Comparison of ENCODE assay signal across 4 fruit fly cellular contexts in genomic region chr2L:5225547-5226213, dm6.
TF ChIP-seq lines count a peak whose summit lies in the region.

No protein-coding gene starts in this region.

- peak; percentile 6 for TF ChIP-seq CTCF in whole organism, embryonic (GFP tag; optimal IDR thresholded peaks at IDR 0.05; lab: Kevin White, UChicago)

TF ChIP-seq in whole organism, embryonic, 481 proteins besides CTCF, POLR2A, EP300 and RAD21 (continues in another document):
- TF ChIP-seq pzg (GFP tag; optimal IDR thresholded peaks at IDR 0.05; lab: Kevin White, UChicago) (no peak), CG18011 (GFP tag; optimal IDR thresholded peaks at IDR 0.05; lab: Kevin White, UChicago) (no peak), E2f2 (GFP tag; IDR thresholded peaks at IDR 0.05; lab: Robert Waterston, UW) (peak; percentile 19; the same call in 1 of the 2 replicates), Vsx1 (GFP tag; optimal IDR thresholded peaks at IDR 0.05; lab: Kevin White, UChicago) (no peak), CG17359 (tag; optimal IDR thresholded peaks at IDR 0.05; lab: Kevin White, UChicago) (peak; percentile 12), trh (GFP tag; optimal IDR thresholded peaks at IDR 0.05; lab: Kevin White, UChicago) (no peak), Dek (tag; optimal IDR thresholded peaks at IDR 0.05; lab: Kevin White, UChicago) (no peak), stwl (tag; optimal IDR thresholded peaks at IDR 0.05; lab: Kevin White, UChicago) (no peak), E2f1 (GFP tag; IDR thresholded peaks at IDR 0.05; lab: Robert Waterston, UW) (no peak), eve (GFP tag; optimal IDR thresholded peaks at IDR 0.05; lab: Kevin White, UChicago) (no peak), CG2678 (tag; optimal IDR thresholded peaks at IDR 0.05; lab: Kevin White, UChicago) (peak; percentile 45), MBD-R2 (GFP tag; IDR thresholded peaks at IDR 0.05; lab: Robert Waterston, UW) (0 out of 2 replicates have a peak, but pooled peaks have one; percentile 14), CG17829 (tag; optimal IDR thresholded peaks at IDR 0.05; lab: Kevin White, UChicago) (no peak), CG15601 (tag; optimal IDR thresholded peaks at IDR 0.05; lab: Kevin White, UChicago) (no peak), CG9609 (GFP tag; optimal IDR thresholded peaks at IDR 0.05; lab: Kevin White, UChicago) (peak; percentile 20), Camta (GFP tag; optimal IDR thresholded peaks at IDR 0.05; lab: Kevin White, UChicago) (no peak), chn (GFP tag; optimal IDR thresholded peaks at IDR 0.05; lab: Kevin White, UChicago) (no peak), Ssrp (tag; optimal IDR thresholded peaks at IDR 0.05; lab: Kevin White, UChicago) (no peak), CG14014 (GFP tag; IDR thresholded peaks at IDR 0.05; lab: Robert Waterston, UW) (peak; percentile 58; the same call in 1 of the 2 replicates), gem (tag; optimal IDR thresholded peaks at IDR 0.05; lab: Kevin White, UChicago) (no peak), CG11085 (GFP tag; IDR thresholded peaks at IDR 0.05; lab: Robert Waterston, UW) (peak; percentile 28; the same call in 1 of the 2 replicates), oc (tag; optimal IDR thresholded peaks at IDR 0.05; lab: Kevin White, UChicago) (no peak), CG15073 (GFP tag; optimal IDR thresholded peaks at IDR 0.05; lab: Kevin White, UChicago) (no peak)

TF ChIP-seq in whole organism, prepupa, 60 proteins besides CTCF, POLR2A, EP300 and RAD21 (continues in another document):
- TF ChIP-seq CG6163 (GFP tag; IDR thresholded peaks at IDR 0.05; lab: Robert Waterston, UW), result peak; percentile 66; the same call in 2 of the 3 replicates
- TF ChIP-seq Smox (GFP tag; optimal IDR thresholded peaks at IDR 0.05; lab: Kevin White, UChicago), result no peak
- no peak for TF ChIP-seq Blimp-1 (GFP tag; optimal IDR thresholded peaks at IDR 0.05; lab: Kevin White, UChicago)
- TF ChIP-seq Gug (GFP tag; IDR thresholded peaks at IDR 0.05; lab: Robert Waterston, UW), result peak; percentile 57
- TF ChIP-seq Eip75B (GFP tag; optimal IDR thresholded peaks at IDR 0.05; lab: Kevin White, UChicago), result no peak
- TF ChIP-seq Sox14 (GFP tag; optimal IDR thresholded peaks at IDR 0.05; lab: Kevin White, UChicago), result peak; percentile 34
- peak; percentile 49 for TF ChIP-seq pdm3 (GFP tag; optimal IDR thresholded peaks at IDR 0.05; lab: Kevin White, UChicago)
- TF ChIP-seq Lpt (GFP tag; optimal IDR thresholded peaks at IDR 0.05; lab: Kevin White, UChicago), result peak; percentile 38
- no peak for TF ChIP-seq CG10669 (GFP tag; optimal IDR thresholded peaks at IDR 0.05; lab: Kevin White, UChicago)
- peak; percentile 28 for TF ChIP-seq topi (GFP tag; optimal IDR thresholded peaks at IDR 0.05; lab: Kevin White, UChicago)
- no peak for TF ChIP-seq CG8632 (GFP tag; optimal IDR thresholded peaks at IDR 0.05; lab: Kevin White, UChicago)
- TF ChIP-seq CG8319 (GFP tag; optimal IDR thresholded peaks at IDR 0.05; lab: Kevin White, UChicago), result no peak
- TF ChIP-seq Hr38 (GFP tag; optimal IDR thresholded peaks at IDR 0.05; lab: Kevin White, UChicago), result no peak
- TF ChIP-seq CG6808 (GFP tag; optimal IDR thresholded peaks at IDR 0.05; lab: Kevin White, UChicago), result no peak
- TF ChIP-seq CG11294 (GFP tag; IDR thresholded peaks at IDR 0.05; lab: Robert Waterston, UW), result peak; percentile 47; the same call in 1 of the 2 replicates
- TF ChIP-seq Sox15 (GFP tag; optimal IDR thresholded peaks at IDR 0.05; lab: Kevin White, UChicago), result no peak
- no peak for TF ChIP-seq fd59A (GFP tag; optimal IDR thresholded peaks at IDR 0.05; lab: Kevin White, UChicago)
- no peak for TF ChIP-seq CG11902 (GFP tag; optimal IDR thresholded peaks at IDR 0.05; lab: Kevin White, UChicago)
- TF ChIP-seq CG16779 (tag; optimal IDR thresholded peaks at IDR 0.05; lab: Kevin White, UChicago), result no peak
- peak; percentile 27 for TF ChIP-seq achi (GFP tag; optimal IDR thresholded peaks at IDR 0.05; lab: Kevin White, UChicago)
- peak; percentile 16 for TF ChIP-seq CG10631 (GFP tag; optimal IDR thresholded peaks at IDR 0.05; lab: Kevin White, UChicago)
- TF ChIP-seq fkh (GFP tag; optimal IDR thresholded peaks at IDR 0.05; lab: Kevin White, UChicago), result no peak
- peak; percentile 53 for TF ChIP-seq CG31627 (GFP tag; optimal IDR thresholded peaks at IDR 0.05; lab: Kevin White, UChicago)
- TF ChIP-seq dac (GFP tag; optimal IDR thresholded peaks at IDR 0.05; lab: Kevin White, UChicago), result no peak

TF ChIP-seq in whole organism, pupa, 21 proteins besides CTCF, POLR2A, EP300 and RAD21:
- peak; percentile 81 for TF ChIP-seq CG32121 (GFP tag; IDR thresholded peaks at IDR 0.05; lab: Robert Waterston, UW)
- TF ChIP-seq CG10348 (GFP tag; IDR thresholded peaks at IDR 0.05; lab: Robert Waterston, UW), result no peak
- TF ChIP-seq CG14655 (GFP tag; optimal IDR thresholded peaks at IDR 0.05; lab: Kevin White, UChicago), result peak; percentile 38
- peak; percentile 29 for TF ChIP-seq CG8301 (tag; optimal IDR thresholded peaks at IDR 0.05; lab: Kevin White, UChicago)
- TF ChIP-seq CG8159 (tag; optimal IDR thresholded peaks at IDR 0.05; lab: Kevin White, UChicago), result no peak
- no peak for TF ChIP-seq CG15710 (tag; optimal IDR thresholded peaks at IDR 0.05; lab: Kevin White, UChicago)
- TF ChIP-seq CG34367 (tag; optimal IDR thresholded peaks at IDR 0.05; lab: Kevin White, UChicago), result no peak
- TF ChIP-seq rn (GFP tag; IDR thresholded peaks at IDR 0.05; lab: Robert Waterston, UW), result peak; percentile 30; the same call in 1 of the 2 replicates
- no peak for TF ChIP-seq gl (tag; optimal IDR thresholded peaks at IDR 0.05; lab: Kevin White, UChicago)
- peak; percentile 80; the same call in 2 of the 3 replicates for TF ChIP-seq fd96Ca (GFP tag; IDR thresholded peaks at IDR 0.05; lab: Robert Waterston, UW)
- no peak for TF ChIP-seq CG17806 (tag; optimal IDR thresholded peaks at IDR 0.05; lab: Kevin White, UChicago)
- TF ChIP-seq CG9948 (tag; optimal IDR thresholded peaks at IDR 0.05; lab: Kevin White, UChicago), result peak; percentile 0
- TF ChIP-seq CG13204 (GFP tag; optimal IDR thresholded peaks at IDR 0.05; lab: Kevin White, UChicago), result no peak
- no peak for TF ChIP-seq D1 (tag; optimal IDR thresholded peaks at IDR 0.05; lab: Kevin White, UChicago)
- TF ChIP-seq Snoo (tag; optimal IDR thresholded peaks at IDR 0.05; lab: Kevin White, UChicago), result no peak
- peak; percentile 39 for TF ChIP-seq Pif1B (GFP tag; optimal IDR thresholded peaks at IDR 0.05; lab: Kevin White, UChicago)
- TF ChIP-seq EcR (GFP tag; optimal IDR thresholded peaks at IDR 0.05; lab: Kevin White, UChicago), result no peak
- peak; percentile 72 for TF ChIP-seq CG4496 (GFP tag; IDR thresholded peaks at IDR 0.05; lab: Robert Waterston, UW)
- peak; percentile 61 for TF ChIP-seq CG12605 (GFP tag; IDR thresholded peaks at IDR 0.05; lab: Robert Waterston, UW)
- TF ChIP-seq Pif1A (GFP tag; optimal IDR thresholded peaks at IDR 0.05; lab: Kevin White, UChicago), result peak; percentile 63
- TF ChIP-seq Ets98B (GFP tag; IDR thresholded peaks at IDR 0.05; lab: Robert Waterston, UW), result peak; percentile 76
TF ChIP-seq in whole organism, pupa: peak in this region for 11.

TF ChIP-seq in whole organism, wandering third instar larva, 38 proteins besides CTCF, POLR2A, EP300 and RAD21:
- TF ChIP-seq Jra (GFP tag; optimal IDR thresholded peaks at IDR 0.05; lab: Kevin White, UChicago), result no peak
- peak; percentile 27 for TF ChIP-seq woc (GFP tag; optimal IDR thresholded peaks at IDR 0.05; lab: Kevin White, UChicago)
- no peak for TF ChIP-seq Abd-B (GFP tag; optimal IDR thresholded peaks at IDR 0.05; lab: Kevin White, UChicago)
- TF ChIP-seq Hnf4 (GFP tag; optimal IDR thresholded peaks at IDR 0.05; lab: Kevin White, UChicago), result no peak
- TF ChIP-seq Sp1 (GFP tag; optimal IDR thresholded peaks at IDR 0.05; lab: Kevin White, UChicago), result no peak
- no peak for TF ChIP-seq CG32264 (GFP tag; optimal IDR thresholded peaks at IDR 0.05; lab: Kevin White, UChicago)
- no peak for TF ChIP-seq Myc (optimal IDR thresholded peaks at IDR 0.05; lab: Kevin White, UChicago)
- no peak for TF ChIP-seq Mio (GFP tag; optimal IDR thresholded peaks at IDR 0.05; lab: Kevin White, UChicago)
- TF ChIP-seq sv (GFP tag; optimal IDR thresholded peaks at IDR 0.05; lab: Kevin White, UChicago), result peak; percentile 3
- TF ChIP-seq CG9705 (GFP tag; optimal IDR thresholded peaks at IDR 0.05; lab: Kevin White, UChicago), result no peak
- TF ChIP-seq foxo (GFP tag; optimal IDR thresholded peaks at IDR 0.05; lab: Kevin White, UChicago), result peak in 1 of 2 experiments; percentile 39
- no peak for TF ChIP-seq OdsH (GFP tag; optimal IDR thresholded peaks at IDR 0.05; lab: Kevin White, UChicago)
- TF ChIP-seq Rel (GFP tag; optimal IDR thresholded peaks at IDR 0.05; lab: Kevin White, UChicago), result no peak
- no peak for TF ChIP-seq Rel (tag; optimal IDR thresholded peaks at IDR 0.05; lab: Kevin White, UChicago)
- TF ChIP-seq brk (GFP tag; optimal IDR thresholded peaks at IDR 0.05; lab: Kevin White, UChicago), result no peak
- TF ChIP-seq rgr (GFP tag; optimal IDR thresholded peaks at IDR 0.05; lab: Kevin White, UChicago), result peak; percentile 12
- TF ChIP-seq ey (GFP tag; optimal IDR thresholded peaks at IDR 0.05; lab: Kevin White, UChicago), result no peak
- no peak for TF ChIP-seq br (GFP tag; optimal IDR thresholded peaks at IDR 0.05; lab: Kevin White, UChicago)

Comparison
In these comparisons a context has a peak if more than half of its experiments do, and no peak if none do; other contexts are left out.
1. Of the 7 proteins assayed by ChIP-seq in both whole organism, embryonic and whole organism, prepupa: peak only in whole organism, embryonic: CG16779; only in whole organism, prepupa: Lpt; in both: Gug and Sox102F; in neither: 3.